Worm (Caenorhabditis elegans) whole organism, young adult: ENCODE data around the gene chil-17.

Experiments used
- B0336.3 ChIP-seq: fragments of 200-800 bp; sonication (Bioruptor generic); IDR thresholded peaks from 2 replicates; pipeline ENCODE4 v1.3.6; 2022; ENCODE audit warnings: missing genetic modification characterization, missing compliant biosample characterization
- efl-1 ChIP-seq: fragments of 150-350 bp; optimal IDR thresholded peaks from 2 replicates; lab custom pipeline; 2014; ENCODE audit warnings: missing biosample characterization, missing genetic modification reagents, missing genetic modification characterization
- egl-18 ChIP-seq: fragments of 200-800 bp; sonication (Bioruptor generic); IDR thresholded peaks from 2 replicates; pipeline ENCODE4 v1.3.6; 2022; ENCODE audit warnings: missing genetic modification reagents, missing genetic modification characterization, missing compliant biosample characterization
- lag-1 ChIP-seq: fragments of 200-800 bp; sonication (Bioruptor generic); IDR thresholded peaks from 2 replicates; pipeline ENCODE4 v1.3.6; 2022; ENCODE audit warnings: missing genetic modification reagents, missing genetic modification characterization, missing compliant biosample characterization
- ztf-28 ChIP-seq: fragments of 200-800 bp; sonication (Bioruptor generic); IDR thresholded peaks from 2 replicates; pipeline ENCODE4 v1.3.6; 2022; ENCODE audit warnings: missing genetic modification reagents, missing genetic modification characterization, missing compliant biosample characterization

DNA sequence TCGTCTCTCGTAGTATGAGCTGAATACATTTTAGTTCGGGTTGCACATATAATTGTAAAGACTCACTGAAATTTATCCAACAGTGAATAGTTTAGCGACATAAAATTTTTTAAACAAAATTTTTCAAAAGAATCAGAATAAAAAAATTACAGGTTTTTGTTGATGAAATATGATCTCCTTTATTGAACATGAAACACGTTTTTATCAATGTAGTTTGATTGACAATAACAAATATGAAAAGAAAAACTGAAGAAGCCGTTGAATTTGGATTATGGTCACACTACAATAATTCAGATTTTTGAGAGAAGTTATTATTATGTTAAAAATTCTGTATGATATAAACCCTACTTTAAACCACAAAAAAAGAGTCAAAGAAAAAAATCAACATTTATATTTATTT lies at the start of gene chil-17:
- TF ChIP-seq B0336.3 (GFP tag; lab: Robert Waterston, UW) (no peak), lag-1 (GFP tag; lab: Robert Waterston, UW) (no peak), egl-18 (no peak), efl-1 (GFP tag; lab: Kevin White, UChicago) (no peak), ztf-28 (no peak)
